Worm (Caenorhabditis elegans): Measurements from ENCODE around the gene hog-1.

ce11 chrX:5816346-5816745 lies 37.7 kb downstream of the hog-1 start:
- TF ChIP-seq nhr-237 (tag; optimal IDR thresholded peaks at IDR 0.05) (no peak), nhr-76 (tag; optimal IDR thresholded peaks at IDR 0.05) (no peak), pha-4 (tag; optimal IDR thresholded peaks at IDR 0.05) (no peak), tbx-8 (GFP tag; optimal IDR thresholded peaks at IDR 0.05) (no peak), unc-39 (tag; optimal IDR thresholded peaks at IDR 0.05) (no peak), lin-32 (GFP tag; optimal IDR thresholded peaks at IDR 0.05) (no peak), cnd-1 (tag; optimal IDR thresholded peaks at IDR 0.05) (peak; percentile 11), lsy-2 (tag; optimal IDR thresholded peaks at IDR 0.05) (no peak), ceh-43 (GFP tag; optimal IDR thresholded peaks at IDR 0.05) (no peak), snpc-4 (tag; optimal IDR thresholded peaks at IDR 0.05) (no peak), unc-62 (GFP tag; optimal IDR thresholded peaks at IDR 0.05) (no peak)
